Worm (Caenorhabditis elegans) whole organism, young adult: Measurements from ENCODE around the gene T16G12.3.

Experiments used
- ama-1 ChIP-seq, 3 experiments: fragments of 150-350 bp in 1 of 3; sonication (generic microtip) in 2 of 3; optimal IDR thresholded peaks; 2 replicates each; lab custom pipeline; 2014 to 2018; ENCODE audit warnings: missing biosample characterization in 2 of 3, missing genetic modification characterization in 2 of 3, missing genetic modification reagents in 2 of 3
- egl-18 ChIP-seq: fragments of 200-800 bp; sonication (Bioruptor generic); IDR thresholded peaks from 2 replicates; pipeline ENCODE4 v1.3.6; 2022; ENCODE audit warnings: missing genetic modification reagents, missing genetic modification characterization, missing compliant biosample characterization
- rec-8 ChIP-seq, 2 experiments: sonication (generic microtip); optimal IDR thresholded peaks; 2 replicates each; lab custom pipeline; 2016; ENCODE audit warnings: mild to moderate bottlenecking in 2 of 2, missing genetic modification characterization in 2 of 2, missing genetic modification reagents in 2 of 2, missing genotype in 2 of 2, missing biosample characterization in 1 of 2, missing compliant biosample characterization in 1 of 2, moderate library complexity in 1 of 2
- tbx-9 ChIP-seq: sonication (generic microtip); optimal IDR thresholded peaks from 2 replicates; lab custom pipeline; 2016; ENCODE audit warnings: borderline replicate concordance, missing genetic modification characterization, inconsistent platforms, missing compliant biosample characterization

ce11 chrIII:10076042-10076441, 25.6 kb downstream of the T16G12.3 start:
- no peak for TF ChIP-seq rec-8 (tag; optimal IDR thresholded peaks at IDR 0.05; lab: Kevin White, UChicago)
- no peak for TF ChIP-seq tbx-9 (tag; lab: Kevin White, UChicago)
- TF ChIP-seq egl-18 (GFP tag; lab: Robert Waterston, UW): no peak
- no peak for TF ChIP-seq ama-1 (optimal IDR thresholded peaks at IDR 0.05; lab: Kevin White, UChicago)
- TF ChIP-seq ama-1 (GFP tag; optimal IDR thresholded peaks at IDR 0.05; lab: Kevin White, UChicago): no peak
